Worm (Caenorhabditis elegans) whole organism, L3 larva: Measurements from ENCODE around the gene gln-5.

Source experiments
- ZK546.5 ChIP-seq: sonication (generic microtip); optimal IDR thresholded peaks from 2 replicates; lab custom pipeline; 2017; ENCODE audit warnings: missing biosample characterization, missing genetic modification characterization
- elt-1 ChIP-seq: fragments of 150-350 bp; optimal IDR thresholded peaks from 2 replicates; lab custom pipeline; 2014; ENCODE audit warnings: missing biosample characterization, missing genetic modification characterization
- elt-3 ChIP-seq, 3 experiments: fragments of 150-350 bp in 1 of 3; sonication (generic microtip) in 2 of 3; optimal IDR thresholded peaks; 2 replicates in 2 of 3; 4 replicates in 1 of 3; lab custom pipeline; 2014 to 2017; ENCODE audit warnings: missing biosample characterization in 3 of 3, missing genetic modification characterization in 3 of 3
- mdl-1 ChIP-seq: fragments of 150-350 bp; optimal IDR thresholded peaks from 2 replicates; lab custom pipeline; 2014; ENCODE audit warnings: missing biosample characterization, missing genetic modification characterization
- nhr-11 ChIP-seq: fragments of 150-350 bp; optimal IDR thresholded peaks from 2 replicates; lab custom pipeline; 2014; ENCODE audit warnings: missing biosample characterization, missing genetic modification characterization
- nhr-76 ChIP-seq: fragments of 150-350 bp; sonication (generic microtip); optimal IDR thresholded peaks from 5 replicates; lab custom pipeline; 2014; ENCODE audit warnings: missing biosample characterization, missing genetic modification characterization
- nhr-77 ChIP-seq: fragments of 150-350 bp; optimal IDR thresholded peaks from 2 replicates; lab custom pipeline; 2014; ENCODE audit warnings: missing biosample characterization, missing genetic modification characterization
- snpc-4 ChIP-seq: fragments of 150-350 bp; optimal IDR thresholded peaks from 2 replicates; lab custom pipeline; 2014; ENCODE audit warnings: missing biosample characterization, missing genetic modification characterization

DNA sequence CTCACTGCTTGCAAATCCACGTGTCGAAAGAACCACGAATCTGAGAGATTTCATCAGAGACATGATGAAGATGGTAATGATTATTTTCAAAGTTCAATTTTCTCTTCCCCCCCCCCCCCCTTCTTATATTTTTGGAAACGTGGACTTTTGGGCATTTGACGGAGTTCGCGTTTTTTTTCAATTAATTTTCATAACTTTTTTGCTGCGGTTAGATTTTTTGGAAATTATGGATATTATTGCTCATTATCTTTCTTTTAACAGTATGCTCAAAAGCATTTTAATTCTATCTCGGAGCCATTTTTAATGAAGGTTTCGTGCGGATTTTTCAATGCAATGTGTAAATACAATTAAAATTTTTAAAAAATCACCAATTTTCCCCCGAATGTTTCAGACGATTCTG is 14.1 kb downstream of the gln-5 start, which contains the start of gene phyh-1:
- TF ChIP-seq nhr-11, result no peak
- no peak for TF ChIP-seq ZK546.5 (tag; lab: Kevin White, UChicago)
- TF ChIP-seq nhr-77 (tag; lab: Kevin White, UChicago), result no peak
- no peak for TF ChIP-seq snpc-4 (tag; lab: Kevin White, UChicago)
- no peak for TF ChIP-seq mdl-1 (tag; lab: Kevin White, UChicago)
- TF ChIP-seq elt-3 (tag; optimal IDR thresholded peaks at IDR 0.05; lab: Kevin White, UChicago), result no peak
- no peak for TF ChIP-seq elt-1 (tag; lab: Kevin White, UChicago)
- TF ChIP-seq nhr-76 (tag; lab: Kevin White, UChicago), result no peak
